Fruit fly (Drosophila melanogaster) Kc167 (cell line): ENCODE results near the gene Tsp68C.

Source experiments
- h ChIP-seq: fragments of >200 bp; optimal IDR thresholded peaks from 3 replicates; lab custom pipeline; 2018; ENCODE audit warnings: missing external identifiers
- insv ChIP-seq: fragments of >200 bp; optimal IDR thresholded peaks from 3 replicates; lab custom pipeline; 2018; ENCODE audit warnings: missing external identifiers
- psq ChIP-seq: fragments of >200 bp; optimal IDR thresholded peaks from 2 replicates; lab custom pipeline; 2017; ENCODE audit warnings: missing external identifiers

dm6 chr3L:13803258-13803657 lies 40.2 kb upstream of the Tsp68C start, which contains the start of gene bru3:
- TF ChIP-seq psq (lab: Kevin White, UChicago) (no peak), insv (lab: Kevin White, UChicago) (no peak), h (lab: Kevin White, UChicago) (no peak)
